Worm (Caenorhabditis elegans) whole organism, midembryonic: ENCODE measurements around the gene her-1.
A peak's percentile ranks its signal among the peaks of the same experiment; 100 is the strongest.

Experiments
- T22C8.4 ChIP-seq: fragments of 200-800 bp; sonication (Bioruptor generic); IDR thresholded peaks from 2 replicates; pipeline ENCODE4 v1.3.6; 2022; ENCODE audit warnings: missing genetic modification characterization, missing compliant biosample characterization
- cog-1 ChIP-seq: sonication (generic microtip); optimal IDR thresholded peaks from 2 replicates; lab custom pipeline; 2016; ENCODE audit warnings: missing genetic modification characterization, missing compliant biosample characterization
- flt-1 ChIP-seq: fragments of 200-800 bp; sonication (Bioruptor generic); IDR thresholded peaks from 2 replicates; pipeline ENCODE4 v1.3.6; 2022; ENCODE audit warnings: missing genetic modification characterization, missing compliant biosample characterization
- klf-2 ChIP-seq: fragments of 200-800 bp; sonication (Bioruptor generic); conservative IDR thresholded peaks from 2 replicates; pipeline ENCODE4 v1.3.6; 2022; ENCODE audit warnings: missing genetic modification reagents, missing genetic modification characterization, missing compliant biosample characterization
- med-1 ChIP-seq: sonication (generic microtip); optimal IDR thresholded peaks from 2 replicates; lab custom pipeline; 2017; ENCODE audit warnings: missing genetic modification characterization, mild to moderate bottlenecking, missing compliant biosample characterization, antibody characterized with exemption, missing genetic modification reagents; ENCODE audit not compliant: insufficient read depth
- ref-1 ChIP-seq: fragments of 200-800 bp; sonication (Bioruptor generic); conservative IDR thresholded peaks from 2 replicates; pipeline ENCODE4 v1.3.6; 2022; ENCODE audit warnings: missing genetic modification reagents, missing genetic modification characterization, missing compliant biosample characterization
- tab-1 ChIP-seq: fragments of 200-800 bp; sonication (Bioruptor generic); IDR thresholded peaks from 2 replicates; pipeline ENCODE4 v1.3.6; 2022; ENCODE audit warnings: missing genetic modification characterization, missing compliant biosample characterization
- ztf-23 ChIP-seq: fragments of 200-800 bp; sonication (Bioruptor generic); IDR thresholded peaks from 2 replicates; pipeline ENCODE4 v1.3.6; 2022; ENCODE audit warnings: missing genetic modification reagents, missing genetic modification characterization, missing compliant biosample characterization
- ztf-29 ChIP-seq: fragments of 200-800 bp; sonication (Bioruptor generic); IDR thresholded peaks from 2 replicates; pipeline ENCODE4 v1.3.6; 2022; ENCODE audit warnings: missing genetic modification reagents, missing genetic modification characterization, missing compliant biosample characterization

Gene her-1

DNA sequence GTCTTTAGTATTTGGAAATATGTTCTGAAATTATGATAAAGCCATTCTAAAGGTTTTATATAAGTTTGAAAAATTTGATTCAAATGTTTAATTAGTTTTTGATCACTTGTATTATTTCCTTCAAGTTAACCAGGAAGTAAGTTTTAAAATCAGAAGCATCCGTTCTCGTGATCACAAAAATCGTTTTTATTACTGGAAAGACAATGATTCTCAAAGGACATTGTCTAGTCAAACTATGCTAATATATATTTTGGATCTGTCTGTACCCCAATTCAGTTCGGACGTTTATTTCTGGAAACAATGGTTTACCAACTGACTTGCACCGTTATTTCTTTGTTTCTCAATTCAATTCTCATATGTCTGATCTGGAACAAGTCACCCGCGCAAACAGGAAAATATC lies 19.6 kb downstream of the her-1 start, which contains the start of gene str-188:
Gene str-188 (plus strand): TSS at position 301 of the 400 bp plus-strand sequence.
- TF ChIP-seq ref-1 (GFP tag; lab: Robert Waterston, UW) (no peak), ztf-29 (GFP tag; lab: Robert Waterston, UW) (no peak), flt-1 (GFP tag; lab: Robert Waterston, UW) (no peak), T22C8.4 (no peak), tab-1 (GFP tag; lab: Robert Waterston, UW) (no peak), med-1 (GFP tag; lab: Kevin White, UChicago) (no peak), cog-1 (tag; lab: Kevin White, UChicago) (no peak), ztf-23 (no peak), klf-2 (GFP tag; lab: Robert Waterston, UW) (no peak)

ce11 chrV:9724021-9724671 lies 27.3 kb downstream of the her-1 start, which contains the start of gene slcr-46.3:
Gene slcr-46.3, minus strand, starts transcription at chrV:9724106.
- TF ChIP-seq ztf-29 (GFP tag; lab: Robert Waterston, UW): no peak
- TF ChIP-seq klf-2 (GFP tag; lab: Robert Waterston, UW): no peak
- no peak for TF ChIP-seq med-1 (GFP tag; lab: Kevin White, UChicago)
- no peak; the same call in 1 of the 2 replicates for TF ChIP-seq flt-1 (GFP tag; lab: Robert Waterston, UW)
- TF ChIP-seq tab-1 (GFP tag; lab: Robert Waterston, UW): no peak
- no peak for TF ChIP-seq ref-1 (GFP tag; lab: Robert Waterston, UW)
- no peak for TF ChIP-seq T22C8.4

ce11 chrV:9725719-9726118 lies 28.9 kb downstream of the her-1 start:
- TF ChIP-seq med-1 (GFP tag; lab: Kevin White, UChicago) (no peak), T22C8.4 (no peak)

- TF ChIP-seq flt-1 (GFP tag; lab: Robert Waterston, UW): no peak
Measured at ce11 chrV:9729462-9730162, 32.8 kb downstream of the her-1 start, which contains the start of the genes aagr-3 and drap-1. Gene aagr-3, minus strand, starts transcription at chrV:9729512. Gene drap-1, plus strand, starts transcription at chrV:9730106.

DNA sequence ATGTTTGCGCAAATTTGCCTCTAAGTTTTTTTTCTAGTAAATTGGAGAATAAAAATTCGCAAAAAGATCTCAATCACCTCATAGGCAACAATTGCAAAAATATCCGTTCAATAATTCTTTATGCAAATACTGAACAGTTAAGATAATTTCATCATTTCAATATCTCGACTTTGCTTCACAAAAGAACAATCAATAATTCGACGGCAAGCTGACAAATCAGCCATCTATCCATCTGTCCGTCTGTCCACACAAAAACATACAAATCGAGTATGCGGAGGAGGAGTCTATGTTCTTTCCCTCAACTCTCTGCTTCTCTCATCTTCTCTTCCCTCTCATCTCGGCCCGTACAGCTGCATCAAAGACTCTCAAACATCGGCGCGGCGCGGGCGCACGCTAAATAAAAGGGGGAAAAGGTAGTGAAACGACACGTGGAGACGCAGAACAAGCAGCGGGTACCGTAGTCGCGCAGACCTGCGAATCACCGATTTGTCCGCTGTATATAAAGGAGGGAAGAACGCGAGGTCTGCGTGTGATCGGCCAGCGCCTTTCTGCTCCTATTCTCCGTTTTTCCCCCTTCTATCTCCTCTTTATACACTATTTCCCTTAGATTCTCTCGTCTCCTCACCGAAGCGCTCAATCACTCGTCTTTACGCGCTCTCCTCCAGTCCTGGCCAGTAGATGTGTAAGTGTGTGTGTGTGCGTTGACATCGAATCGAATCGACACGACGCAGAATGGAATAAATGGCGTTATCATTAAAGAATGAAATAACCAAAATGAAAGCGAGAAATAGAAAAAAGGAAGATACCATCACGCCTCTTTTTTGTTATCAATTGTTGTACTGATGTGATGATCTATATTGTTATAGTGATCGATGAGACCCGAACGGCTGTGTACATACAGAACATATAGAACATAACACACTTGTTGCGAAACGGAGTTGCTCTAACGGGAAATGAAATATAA lies 34.2 kb downstream of the her-1 start:
- TF ChIP-seq T22C8.4 (peak; percentile 63; the same call in 1 of the 2 replicates), klf-2 (GFP tag; lab: Robert Waterston, UW) (no peak), ztf-29 (GFP tag; lab: Robert Waterston, UW) (no peak), ztf-23 (peak; percentile 73; the same call in 1 of the 2 replicates), med-1 (GFP tag; lab: Kevin White, UChicago) (no peak), tab-1 (GFP tag; lab: Robert Waterston, UW) (no peak; the same call in 1 of the 2 replicates), ref-1 (GFP tag; lab: Robert Waterston, UW) (0 out of 2 replicates have a peak, but pooled peaks have one; percentile 27), flt-1 (GFP tag; lab: Robert Waterston, UW) (peak; percentile 77), cog-1 (tag; lab: Kevin White, UChicago) (peak; percentile 97)

DNA sequence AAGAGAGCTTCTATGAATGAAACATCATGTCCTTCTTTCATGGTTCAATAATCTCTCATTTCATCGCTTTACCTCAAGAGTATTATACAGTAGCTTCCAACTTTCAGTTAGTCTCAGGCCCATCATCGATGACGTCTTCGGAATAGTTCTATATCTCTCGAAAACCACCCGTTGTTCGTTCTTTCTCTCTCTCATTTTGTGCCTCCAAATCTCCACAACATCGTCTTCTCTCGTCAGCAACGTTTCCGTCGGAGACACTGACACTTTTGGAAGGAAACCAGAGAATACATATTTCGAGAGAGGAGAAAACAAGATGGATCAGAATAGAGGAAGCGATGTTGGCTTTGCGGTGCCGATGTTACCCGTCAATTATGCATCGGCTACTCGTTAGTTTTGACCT lies 35.0 kb downstream of the her-1 start:
- no peak for TF ChIP-seq cog-1 (tag; lab: Kevin White, UChicago)
- TF ChIP-seq med-1 (GFP tag; lab: Kevin White, UChicago): no peak
- no peak for TF ChIP-seq ztf-29 (GFP tag; lab: Robert Waterston, UW)
- no peak for TF ChIP-seq T22C8.4
- TF ChIP-seq ztf-23: no peak
- no peak for TF ChIP-seq flt-1 (GFP tag; lab: Robert Waterston, UW)
- TF ChIP-seq tab-1 (GFP tag; lab: Robert Waterston, UW): no peak
- TF ChIP-seq ref-1 (GFP tag; lab: Robert Waterston, UW): no peak
- TF ChIP-seq klf-2 (GFP tag; lab: Robert Waterston, UW): no peak

- TF ChIP-seq cog-1 (tag; lab: Kevin White, UChicago) (no peak), ztf-29 (GFP tag; lab: Robert Waterston, UW) (no peak), tab-1 (GFP tag; lab: Robert Waterston, UW) (no peak)
Measured at ce11 chrV:9733920-9734454, 37.2 kb downstream of the her-1 start, which contains the start of gene cal-7. Gene cal-7, plus strand, starts transcription at chrV:9734103.

- TF ChIP-seq flt-1 (GFP tag; lab: Robert Waterston, UW): no peak
- no peak for TF ChIP-seq T22C8.4
- no peak for TF ChIP-seq ztf-29 (GFP tag; lab: Robert Waterston, UW)
- TF ChIP-seq klf-2 (GFP tag; lab: Robert Waterston, UW): no peak
- no peak for TF ChIP-seq med-1 (GFP tag; lab: Kevin White, UChicago)
- TF ChIP-seq ref-1 (GFP tag; lab: Robert Waterston, UW): no peak
- TF ChIP-seq ztf-23: no peak
Measured at ce11 chrV:9737287-9737686, 40.5 kb downstream of the her-1 start, which contains the start of gene aqp-4. Gene aqp-4, plus strand, starts transcription at chrV:9737556.
